Worm (Caenorhabditis elegans) whole organism, midembryonic: ENCODE data around the gene F19C7.8.

ENCODE experiments used
- T22C8.4 ChIP-seq: fragments of 200-800 bp; sonication (Bioruptor generic); IDR thresholded peaks from 2 replicates; pipeline ENCODE4 v1.3.6; 2022; ENCODE audit warnings: missing genetic modification characterization, missing compliant biosample characterization
- cog-1 ChIP-seq: sonication (generic microtip); optimal IDR thresholded peaks from 2 replicates; lab custom pipeline; 2016; ENCODE audit warnings: missing genetic modification characterization, missing compliant biosample characterization
- flt-1 ChIP-seq: fragments of 200-800 bp; sonication (Bioruptor generic); IDR thresholded peaks from 2 replicates; pipeline ENCODE4 v1.3.6; 2022; ENCODE audit warnings: missing genetic modification characterization, missing compliant biosample characterization
- klf-2 ChIP-seq: fragments of 200-800 bp; sonication (Bioruptor generic); conservative IDR thresholded peaks from 2 replicates; pipeline ENCODE4 v1.3.6; 2022; ENCODE audit warnings: missing genetic modification reagents, missing genetic modification characterization, missing compliant biosample characterization
- med-1 ChIP-seq: sonication (generic microtip); optimal IDR thresholded peaks from 2 replicates; lab custom pipeline; 2017; ENCODE audit warnings: missing genetic modification characterization, mild to moderate bottlenecking, missing compliant biosample characterization, antibody characterized with exemption, missing genetic modification reagents; ENCODE audit not compliant: insufficient read depth
- ref-1 ChIP-seq: fragments of 200-800 bp; sonication (Bioruptor generic); conservative IDR thresholded peaks from 2 replicates; pipeline ENCODE4 v1.3.6; 2022; ENCODE audit warnings: missing genetic modification reagents, missing genetic modification characterization, missing compliant biosample characterization
- tab-1 ChIP-seq: fragments of 200-800 bp; sonication (Bioruptor generic); IDR thresholded peaks from 2 replicates; pipeline ENCODE4 v1.3.6; 2022; ENCODE audit warnings: missing genetic modification characterization, missing compliant biosample characterization
- ztf-23 ChIP-seq: fragments of 200-800 bp; sonication (Bioruptor generic); IDR thresholded peaks from 2 replicates; pipeline ENCODE4 v1.3.6; 2022; ENCODE audit warnings: missing genetic modification reagents, missing genetic modification characterization, missing compliant biosample characterization
- ztf-29 ChIP-seq: fragments of 200-800 bp; sonication (Bioruptor generic); IDR thresholded peaks from 2 replicates; pipeline ENCODE4 v1.3.6; 2022; ENCODE audit warnings: missing genetic modification reagents, missing genetic modification characterization, missing compliant biosample characterization

Gene F19C7.8

DNA sequence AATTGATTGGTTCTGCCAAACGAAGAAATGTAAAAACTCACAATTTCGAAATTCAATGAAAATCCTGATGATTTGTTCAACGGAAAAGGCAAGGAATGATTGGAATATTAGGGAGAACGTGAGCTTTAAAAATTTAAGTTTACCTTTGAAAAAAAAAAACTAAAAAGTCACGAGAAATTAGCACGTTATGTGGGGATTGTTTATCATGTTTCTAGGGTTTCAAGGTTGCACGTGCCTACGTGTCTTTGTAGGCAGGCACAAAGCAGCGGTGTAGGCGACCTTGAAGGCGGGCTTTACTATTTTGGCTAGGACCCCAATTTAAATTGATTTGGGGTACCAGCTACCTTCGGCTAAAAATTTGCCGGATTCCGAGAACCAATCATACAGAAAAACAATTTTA is 70.6 kb downstream of the F19C7.8 start, which contains the start of gene F28E10.4:
Gene F28E10.4 (minus strand): TSS at position 101 of the 400 bp plus-strand sequence.
- TF ChIP-seq ztf-23 (GFP tag; lab: Robert Waterston, UW) (no peak), ztf-29 (no peak), cog-1 (no peak), flt-1 (GFP tag; lab: Robert Waterston, UW) (no peak), klf-2 (no peak), T22C8.4 (no peak), tab-1 (no peak), ref-1 (GFP tag; lab: Robert Waterston, UW) (no peak), med-1 (GFP tag; lab: Kevin White, UChicago) (no peak)

DNA sequence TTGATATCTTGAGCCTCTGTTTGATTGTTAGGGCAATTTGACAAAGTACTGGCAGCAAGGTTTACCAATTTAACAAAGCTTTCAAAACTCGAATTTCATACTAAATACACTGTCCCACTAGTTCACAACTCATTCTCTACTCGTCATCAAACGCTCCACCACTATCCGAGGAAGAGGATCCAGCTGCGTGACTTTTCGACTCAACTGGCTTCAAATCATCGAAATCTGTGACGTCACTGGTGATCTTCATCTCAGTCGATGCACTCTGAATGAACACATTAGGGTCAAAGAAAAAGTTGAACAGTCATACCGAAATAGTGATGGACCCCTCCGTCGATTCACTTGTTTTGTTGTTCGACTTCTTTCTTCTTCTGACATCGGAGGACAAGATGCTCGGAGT is 72.0 kb downstream of the F19C7.8 start:
- TF ChIP-seq ztf-23 (GFP tag; lab: Robert Waterston, UW) (no peak), ztf-29 (no peak), med-1 (GFP tag; lab: Kevin White, UChicago) (no peak), tab-1 (no peak), flt-1 (GFP tag; lab: Robert Waterston, UW) (no peak), T22C8.4 (no peak), klf-2 (no peak), ref-1 (GFP tag; lab: Robert Waterston, UW) (no peak), cog-1 (no peak)

DNA sequence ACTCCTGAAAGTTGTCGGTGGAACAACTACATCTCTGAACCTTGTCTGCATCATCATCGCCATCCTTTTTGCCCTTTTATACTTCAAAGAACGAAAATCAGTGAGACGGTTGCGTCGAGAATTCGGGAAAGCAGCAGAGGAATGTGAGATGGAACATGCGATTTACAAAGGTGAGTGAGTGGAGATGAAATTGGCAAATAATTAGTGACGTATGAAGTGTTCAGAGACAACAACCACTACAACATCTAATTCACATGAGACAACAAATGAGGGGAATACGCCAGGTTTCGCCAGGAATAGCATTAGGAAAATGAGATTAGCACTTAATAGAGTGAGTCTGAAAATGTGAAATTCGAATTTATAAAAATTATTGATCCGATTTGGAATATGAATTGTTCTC is 73.4 kb downstream of the F19C7.8 start:
- TF ChIP-seq klf-2: no peak
- no peak for TF ChIP-seq ztf-23 (GFP tag; lab: Robert Waterston, UW)
- no peak for TF ChIP-seq med-1 (GFP tag; lab: Kevin White, UChicago)
- no peak for TF ChIP-seq ref-1 (GFP tag; lab: Robert Waterston, UW)
- no peak for TF ChIP-seq flt-1 (GFP tag; lab: Robert Waterston, UW)
- no peak for TF ChIP-seq tab-1
- no peak for TF ChIP-seq ztf-29
- TF ChIP-seq cog-1: no peak
- TF ChIP-seq T22C8.4: no peak

DNA sequence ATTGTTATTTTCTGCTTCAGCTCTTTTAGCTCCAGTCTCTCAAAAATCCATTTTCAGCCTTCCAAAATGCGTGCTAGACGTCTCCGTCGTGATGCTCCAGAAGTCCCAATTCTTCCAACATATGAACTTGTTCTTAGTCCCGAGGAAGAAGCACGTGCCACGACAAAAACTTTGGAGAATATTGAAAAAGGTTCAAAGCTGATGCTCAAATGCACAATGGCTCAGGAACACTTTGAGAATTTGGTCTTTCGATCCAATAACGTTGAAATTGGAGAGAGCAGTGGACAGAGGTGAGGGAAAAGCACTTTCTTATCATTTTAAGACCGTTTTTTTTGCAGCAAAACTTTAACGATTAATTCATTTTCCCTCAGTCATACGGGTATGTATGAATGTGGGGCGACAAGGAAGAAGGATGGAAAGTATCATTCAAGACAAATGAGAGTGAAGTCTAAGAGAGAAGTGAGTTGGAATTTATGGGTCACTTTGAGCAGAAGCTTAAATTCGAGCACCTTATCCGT is 75.2 kb downstream of the F19C7.8 start, which contains the start of gene igeg-1:
Gene igeg-1 (plus strand): TSS at position 51 of the 518 bp plus-strand sequence.
- no peak for TF ChIP-seq ref-1 (GFP tag; lab: Robert Waterston, UW)
- no peak for TF ChIP-seq flt-1 (GFP tag; lab: Robert Waterston, UW)
- no peak for TF ChIP-seq ztf-29
- TF ChIP-seq med-1 (GFP tag; lab: Kevin White, UChicago): no peak
